Worm (Caenorhabditis elegans): Measurements from ENCODE around the gene F54D1.1.

DNA sequence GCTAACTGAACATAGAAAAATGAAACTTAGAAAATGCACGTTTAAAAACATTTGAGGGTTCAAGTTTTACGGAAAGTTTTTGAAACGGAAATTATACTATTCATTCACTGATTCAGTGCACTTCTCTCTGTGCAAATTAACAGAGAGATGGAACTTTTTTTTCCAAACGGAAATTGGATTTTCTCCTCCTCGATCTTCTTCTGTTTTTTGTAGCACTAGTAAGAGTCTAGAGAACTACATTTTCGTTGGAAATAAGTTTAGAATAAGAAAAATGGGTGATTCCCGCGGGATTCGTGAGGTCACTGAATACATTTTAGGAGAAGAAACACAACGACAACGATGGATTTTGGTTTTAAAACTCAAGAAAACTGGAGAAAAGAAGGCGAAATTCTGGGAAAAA lies 25.9 kb upstream of the F54D1.1 start:
- TF ChIP-seq ztf-11 (tag; optimal IDR thresholded peaks at IDR 0.05), result no peak
- no peak for TF ChIP-seq lsy-2 (tag; optimal IDR thresholded peaks at IDR 0.05)
- TF ChIP-seq nhr-12 (tag; optimal IDR thresholded peaks at IDR 0.05), result no peak
- no peak for TF ChIP-seq pha-4 (tag; optimal IDR thresholded peaks at IDR 0.05)
- TF ChIP-seq lin-13 (tag; optimal IDR thresholded peaks at IDR 0.05), result no peak
- TF ChIP-seq M03D4.4 (tag; optimal IDR thresholded peaks at IDR 0.05), result no peak
- no peak for TF ChIP-seq elt-1 (tag; optimal IDR thresholded peaks at IDR 0.05; ENCODE audit: borderline replicate concordance, insufficient read depth)
- no peak for TF ChIP-seq snpc-4 (tag; optimal IDR thresholded peaks at IDR 0.05)
- TF ChIP-seq unc-62 (GFP tag; optimal IDR thresholded peaks at IDR 0.05), result no peak
